Worm (Caenorhabditis elegans) whole organism, L3 larva: ENCODE data around the gene fbxb-76.

Experiments
- ZK546.5 ChIP-seq: sonication (generic microtip); optimal IDR thresholded peaks from 2 replicates; lab custom pipeline; 2017; ENCODE audit warnings: missing biosample characterization, missing genetic modification characterization
- aly-2 ChIP-seq: fragments of 150-350 bp; optimal IDR thresholded peaks from 2 replicates; lab custom pipeline; 2014; ENCODE audit warnings: missing biosample characterization, missing genetic modification characterization
- ama-1 ChIP-seq: fragments of 150-350 bp; optimal IDR thresholded peaks from 2 replicates; lab custom pipeline; 2018
- ceh-9 ChIP-seq: sonication (generic microtip); optimal IDR thresholded peaks from 2 replicates; lab custom pipeline; 2018; ENCODE audit warnings: missing biosample characterization, missing genetic modification characterization
- egl-27 ChIP-seq: sonication (generic microtip); optimal IDR thresholded peaks from 4 replicates; lab custom pipeline; 2017; ENCODE audit warnings: missing biosample characterization, missing genetic modification reagents, missing genetic modification characterization
- elt-3 ChIP-seq, 3 experiments: fragments of 150-350 bp in 1 of 3; sonication (generic microtip) in 2 of 3; optimal IDR thresholded peaks; 2 replicates in 2 of 3; 4 replicates in 1 of 3; lab custom pipeline; 2014 to 2017; ENCODE audit warnings: missing biosample characterization in 3 of 3, missing genetic modification characterization in 3 of 3
- nfya-1 ChIP-seq: sonication (generic microtip); optimal IDR thresholded peaks from 2 replicates; lab custom pipeline; 2017; ENCODE audit warnings: missing genetic modification characterization, mild to moderate bottlenecking, missing compliant biosample characterization, antibody characterized with exemption, moderate library complexity; ENCODE audit not compliant: insufficient read depth
- nhr-12 ChIP-seq: fragments of 150-350 bp; optimal IDR thresholded peaks from 2 replicates; lab custom pipeline; 2014; ENCODE audit warnings: missing biosample characterization, missing genetic modification characterization
- nhr-23 ChIP-seq: fragments of 150-350 bp; optimal IDR thresholded peaks from 2 replicates; lab custom pipeline; 2014; ENCODE audit warnings: missing biosample characterization, missing genetic modification reagents, missing genetic modification characterization
- nhr-25 ChIP-seq: sonication (generic microtip); optimal IDR thresholded peaks from 2 replicates; lab custom pipeline; 2017; ENCODE audit warnings: missing biosample characterization, missing genetic modification characterization
- nhr-28 ChIP-seq: fragments of 150-350 bp; optimal IDR thresholded peaks from 2 replicates; lab custom pipeline; 2014; ENCODE audit warnings: missing biosample characterization, missing genetic modification characterization
- nhr-76 ChIP-seq: fragments of 150-350 bp; sonication (generic microtip); optimal IDR thresholded peaks from 5 replicates; lab custom pipeline; 2014; ENCODE audit warnings: missing biosample characterization, missing genetic modification characterization
- unc-62 ChIP-seq: fragments of 150-350 bp; sonication (generic microtip); optimal IDR thresholded peaks from 4 replicates; lab custom pipeline; 2014; ENCODE audit warnings: missing biosample characterization, missing genetic modification reagents, missing genetic modification characterization

DNA sequence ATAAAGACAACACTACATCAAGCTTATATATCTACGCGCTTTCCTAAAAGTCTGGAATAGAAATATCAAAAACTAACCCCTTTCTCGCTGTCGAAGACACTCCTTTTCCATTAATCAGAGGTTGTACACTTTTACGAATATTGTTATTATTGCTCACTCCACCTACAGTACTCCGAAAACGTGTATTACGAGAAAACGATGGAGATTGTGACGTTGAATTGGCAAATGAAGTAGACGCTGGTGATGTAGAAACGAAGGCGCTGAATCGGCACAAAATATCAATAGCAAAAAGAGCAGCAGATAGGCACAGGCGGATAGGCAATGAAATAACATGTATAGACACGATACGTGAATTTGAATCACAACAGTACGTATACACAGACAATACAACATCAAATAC, 34.9 kb downstream of the fbxb-76 start:
- TF ChIP-seq unc-62 (GFP tag; lab: Kevin White, UChicago): no peak
- no peak for TF ChIP-seq elt-3 (tag; optimal IDR thresholded peaks at IDR 0.05; lab: Kevin White, UChicago)
- no peak for TF ChIP-seq aly-2 (tag; lab: Kevin White, UChicago)
- TF ChIP-seq ama-1 (lab: Kevin White, UChicago): no peak
- no peak for TF ChIP-seq ceh-9 (tag; lab: Kevin White, UChicago)
- TF ChIP-seq nhr-23 (tag; lab: Kevin White, UChicago): no peak
- no peak for TF ChIP-seq nhr-28 (tag; lab: Kevin White, UChicago)
- no peak for TF ChIP-seq ZK546.5 (tag; lab: Kevin White, UChicago)
- no peak for TF ChIP-seq egl-27 (tag; lab: Kevin White, UChicago)
- TF ChIP-seq nfya-1 (tag; lab: Kevin White, UChicago): no peak
- no peak for TF ChIP-seq nhr-76 (tag; lab: Kevin White, UChicago)
- TF ChIP-seq nhr-25 (tag; lab: Kevin White, UChicago): no peak
- no peak for TF ChIP-seq nhr-12 (tag; lab: Kevin White, UChicago)
